Fruit fly (Drosophila melanogaster): Measurements from ENCODE around the gene Jarid2.

DNA sequence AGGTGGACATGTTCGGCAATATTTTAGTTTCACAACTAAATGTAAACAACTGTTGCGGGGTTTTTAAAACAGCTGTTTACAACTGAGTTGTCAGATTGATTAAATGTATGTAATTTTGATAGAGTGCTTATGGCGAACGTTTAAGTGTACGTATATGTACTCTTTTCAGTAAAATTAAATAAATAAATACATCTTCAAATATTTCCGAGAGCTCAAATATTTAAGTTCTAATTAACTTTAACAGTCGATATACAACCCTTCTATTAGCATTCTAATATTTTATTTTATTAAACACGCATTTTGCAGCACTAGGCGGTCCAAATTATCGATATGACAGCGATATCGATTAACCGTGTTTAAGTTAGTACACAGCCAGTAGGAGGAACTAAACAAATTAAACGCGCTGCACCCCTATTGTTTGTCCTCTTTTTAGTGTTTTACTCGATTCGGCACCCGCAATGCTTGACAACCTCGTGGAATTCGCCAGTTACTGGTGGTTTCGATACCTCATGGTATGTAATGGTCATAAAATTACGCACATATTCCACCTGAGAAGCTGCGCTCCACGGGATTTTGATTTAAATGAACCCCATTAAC lies 25.2 kb upstream of the Jarid2 start, which contains the start of the genes CG3448 and ghi:
- TF ChIP-seq pan (optimal IDR thresholded peaks at IDR 0.05) (no peak), Dll (optimal IDR thresholded peaks at IDR 0.05) (no peak), CG8478 (optimal IDR thresholded peaks at IDR 0.05) (no peak), usp (GFP tag; optimal IDR thresholded peaks at IDR 0.05) (no peak), psq (optimal IDR thresholded peaks at IDR 0.05) (no peak), EcR (GFP tag; optimal IDR thresholded peaks at IDR 0.05) (no peak)
